Worm (Caenorhabditis elegans) whole organism, young adult: ENCODE measurements around the gene rab-35.

Experiments used
- B0019.2 ChIP-seq: fragments of 200-800 bp; sonication (Bioruptor generic); conservative IDR thresholded peaks from 2 replicates; pipeline ENCODE4 v1.3.6; 2022; ENCODE audit warnings: missing genetic modification reagents, missing genetic modification characterization, missing compliant biosample characterization
- B0336.3 ChIP-seq: fragments of 200-800 bp; sonication (Bioruptor generic); IDR thresholded peaks from 2 replicates; pipeline ENCODE4 v1.3.6; 2022; ENCODE audit warnings: missing genetic modification characterization, missing compliant biosample characterization
- C17E4.6 ChIP-seq: fragments of 200-800 bp; sonication (Bioruptor generic); IDR thresholded peaks from 2 replicates; pipeline ENCODE4 v1.3.6; 2022; ENCODE audit warnings: missing genetic modification reagents, missing genetic modification characterization, missing compliant biosample characterization
- D2030.7 ChIP-seq: fragments of 200-800 bp; sonication (Bioruptor generic); IDR thresholded peaks from 2 replicates; pipeline ENCODE4 v1.3.6; 2022; ENCODE audit warnings: missing genetic modification reagents, missing genetic modification characterization, missing compliant biosample characterization
- F33H1.4 ChIP-seq: fragments of 200-800 bp; sonication (Bioruptor generic); IDR thresholded peaks from 2 replicates; pipeline ENCODE4 v1.3.6; 2022; ENCODE audit warnings: missing genetic modification reagents, missing genetic modification characterization, missing compliant biosample characterization
- F37B4.10 ChIP-seq: fragments of 200-800 bp; sonication (Bioruptor generic); IDR thresholded peaks from 2 replicates; pipeline ENCODE4 v1.3.6; 2022; ENCODE audit warnings: missing genetic modification characterization, missing compliant biosample characterization
- F49E8.2 ChIP-seq: sonication (generic microtip); optimal IDR thresholded peaks from 3 replicates; lab custom pipeline; 2017; ENCODE audit warnings: missing genetic modification characterization, mild to moderate bottlenecking, missing compliant biosample characterization, antibody characterized with exemption, moderate library complexity; ENCODE audit not compliant: insufficient read depth
- Y56A3A.18 ChIP-seq: fragments of 200-800 bp; sonication (Bioruptor generic); IDR thresholded peaks from 2 replicates; pipeline ENCODE4 v1.3.6; 2022; ENCODE audit warnings: missing genetic modification reagents, missing genetic modification characterization, missing compliant biosample characterization
- Y79H2A.3 ChIP-seq: fragments of 200-800 bp; sonication (Bioruptor generic); conservative IDR thresholded peaks from 2 replicates; pipeline ENCODE4 v1.3.6; 2022; ENCODE audit warnings: missing genetic modification reagents, missing genetic modification characterization, missing compliant biosample characterization
- aptf-2 ChIP-seq: fragments of 200-800 bp; sonication (Bioruptor generic); conservative IDR thresholded peaks from 2 replicates; pipeline ENCODE4 v1.3.6; 2022; ENCODE audit warnings: missing genetic modification reagents, missing genetic modification characterization, missing compliant biosample characterization
- bed-1 ChIP-seq: fragments of 200-800 bp; sonication (Bioruptor generic); IDR thresholded peaks from 2 replicates; pipeline ENCODE4 v1.3.6; 2022; ENCODE audit warnings: missing genetic modification reagents, missing genetic modification characterization, missing compliant biosample characterization
- ccch-3 ChIP-seq: fragments of 200-800 bp; sonication (Bioruptor generic); optimal IDR thresholded peaks from 2 replicates; lab custom pipeline; 2018; ENCODE audit warnings: mild to moderate bottlenecking, missing genetic modification characterization, missing compliant biosample characterization
- ceh-100 ChIP-seq: fragments of 200-800 bp; sonication (Bioruptor generic); IDR thresholded peaks from 2 replicates; pipeline ENCODE4 v1.3.6; 2022; ENCODE audit warnings: missing genetic modification reagents, missing genetic modification characterization, missing compliant biosample characterization
- ceh-91 ChIP-seq: fragments of 200-800 bp; sonication (Bioruptor generic); IDR thresholded peaks from 2 replicates; pipeline ENCODE4 v1.3.6; 2022; ENCODE audit warnings: missing genetic modification reagents, missing genetic modification characterization, missing compliant biosample characterization
- dpl-1 ChIP-seq: fragments of 150-350 bp; optimal IDR thresholded peaks from 2 replicates; lab custom pipeline; 2014; ENCODE audit warnings: missing biosample characterization, missing genetic modification reagents, missing genetic modification characterization
- efl-1 ChIP-seq: fragments of 150-350 bp; optimal IDR thresholded peaks from 2 replicates; lab custom pipeline; 2014; ENCODE audit warnings: missing biosample characterization, missing genetic modification reagents, missing genetic modification characterization
- fkh-3 ChIP-seq: sonication (generic microtip); optimal IDR thresholded peaks from 2 replicates; lab custom pipeline; 2016; ENCODE audit warnings: mild to moderate bottlenecking, missing genetic modification characterization, missing compliant biosample characterization
- lin-54 ChIP-seq: fragments of 200-800 bp; sonication (Bioruptor generic); optimal IDR thresholded peaks from 2 replicates; lab custom pipeline; 2018; ENCODE audit warnings: mild to moderate bottlenecking, missing genetic modification characterization, missing compliant biosample characterization
- lsl-1 ChIP-seq: fragments of 200-800 bp; sonication (Bioruptor generic); optimal IDR thresholded peaks from 2 replicates; lab custom pipeline; 2018; ENCODE audit warnings: mild to moderate bottlenecking, missing genetic modification characterization, moderate library complexity, missing compliant biosample characterization
- lsy-27 ChIP-seq: sonication (generic microtip); optimal IDR thresholded peaks from 2 replicates; lab custom pipeline; 2017; ENCODE audit warnings: missing genetic modification characterization, mild to moderate bottlenecking, missing compliant biosample characterization, antibody characterized with exemption, missing genotype, borderline replicate concordance; ENCODE audit not compliant: insufficient read depth
- madf-6 ChIP-seq: fragments of 200-800 bp; sonication (Bioruptor generic); IDR thresholded peaks from 2 replicates; pipeline ENCODE4 v1.3.6; 2022; ENCODE audit warnings: missing genetic modification reagents, missing genetic modification characterization, missing compliant biosample characterization
- madf-8 ChIP-seq: fragments of 200-800 bp; sonication (Bioruptor generic); conservative IDR thresholded peaks from 2 replicates; pipeline ENCODE4 v1.3.6; 2022; ENCODE audit warnings: missing genetic modification reagents, missing genetic modification characterization, missing compliant biosample characterization
- mcd-1 ChIP-seq: fragments of 200-800 bp; sonication (Bioruptor generic); IDR thresholded peaks from 2 replicates; pipeline ENCODE4 v1.3.6; 2022; ENCODE audit warnings: missing genetic modification reagents, missing genetic modification characterization, missing compliant biosample characterization
- mxl-1 ChIP-seq: sonication (generic microtip); optimal IDR thresholded peaks from 2 replicates; lab custom pipeline; 2016; ENCODE audit warnings: missing genetic modification characterization, missing compliant biosample characterization
- nhr-179 ChIP-seq: sonication (generic microtip); optimal IDR thresholded peaks from 2 replicates; lab custom pipeline; 2016; ENCODE audit warnings: mild to moderate bottlenecking, missing genetic modification characterization, missing compliant biosample characterization
- pbrm-1 ChIP-seq: fragments of 200-800 bp; sonication (Bioruptor generic); IDR thresholded peaks from 2 replicates; pipeline ENCODE4 v1.3.6; 2022; ENCODE audit warnings: missing genetic modification reagents, missing genetic modification characterization, missing compliant biosample characterization
- rcor-1 ChIP-seq: fragments of 200-800 bp; sonication (Bioruptor generic); IDR thresholded peaks from 2 replicates; pipeline ENCODE4 v1.3.6; 2022; ENCODE audit warnings: missing genetic modification reagents, missing genetic modification characterization, missing compliant biosample characterization
- repo-1 ChIP-seq: sonication (generic microtip); optimal IDR thresholded peaks from 2 replicates; lab custom pipeline; 2017; ENCODE audit warnings: mild to moderate bottlenecking, missing genetic modification characterization, missing compliant biosample characterization
- sdz-38 ChIP-seq: sonication (generic microtip); optimal IDR thresholded peaks from 2 replicates; lab custom pipeline; 2016; ENCODE audit warnings: missing genotype, missing genetic modification characterization, missing compliant biosample characterization
- sea-2 ChIP-seq: fragments of 200-800 bp; sonication (Bioruptor generic); IDR thresholded peaks from 2 replicates; pipeline ENCODE4 v1.3.6; 2022; ENCODE audit warnings: missing genetic modification characterization, missing compliant biosample characterization
- snpc-1.1 ChIP-seq: sonication (generic microtip); optimal IDR thresholded peaks from 2 replicates; lab custom pipeline; 2017; ENCODE audit warnings: missing genetic modification characterization, mild to moderate bottlenecking, missing compliant biosample characterization, antibody characterized with exemption, moderate library complexity, missing genotype, missing genetic modification reagents; ENCODE audit not compliant: insufficient read depth
- snpc-1.3 ChIP-seq: sonication (generic microtip); optimal IDR thresholded peaks from 2 replicates; lab custom pipeline; 2017; ENCODE audit warnings: missing genetic modification characterization, mild to moderate bottlenecking, missing compliant biosample characterization, antibody characterized with exemption, moderate library complexity, missing genotype, missing genetic modification reagents; ENCODE audit not compliant: insufficient read depth
- snpc-3.4 ChIP-seq: sonication (generic microtip); optimal IDR thresholded peaks from 2 replicates; lab custom pipeline; 2017; ENCODE audit warnings: missing genetic modification characterization, mild to moderate bottlenecking, missing compliant biosample characterization, antibody characterized with exemption, moderate library complexity, missing genotype, missing genetic modification reagents
- xnd-1 ChIP-seq: sonication (generic microtip); optimal IDR thresholded peaks from 2 replicates; lab custom pipeline; 2016; ENCODE audit warnings: missing genotype, missing genetic modification reagents, missing genetic modification characterization, missing compliant biosample characterization
- ztf-28 ChIP-seq: fragments of 200-800 bp; sonication (Bioruptor generic); IDR thresholded peaks from 2 replicates; pipeline ENCODE4 v1.3.6; 2022; ENCODE audit warnings: missing genetic modification reagents, missing genetic modification characterization, missing compliant biosample characterization
- ztf-3 ChIP-seq: fragments of 200-800 bp; sonication (Bioruptor generic); optimal IDR thresholded peaks from 2 replicates; lab custom pipeline; 2018; ENCODE audit warnings: mild to moderate bottlenecking, missing genetic modification characterization, missing compliant biosample characterization

The rab-35 gene

DNA sequence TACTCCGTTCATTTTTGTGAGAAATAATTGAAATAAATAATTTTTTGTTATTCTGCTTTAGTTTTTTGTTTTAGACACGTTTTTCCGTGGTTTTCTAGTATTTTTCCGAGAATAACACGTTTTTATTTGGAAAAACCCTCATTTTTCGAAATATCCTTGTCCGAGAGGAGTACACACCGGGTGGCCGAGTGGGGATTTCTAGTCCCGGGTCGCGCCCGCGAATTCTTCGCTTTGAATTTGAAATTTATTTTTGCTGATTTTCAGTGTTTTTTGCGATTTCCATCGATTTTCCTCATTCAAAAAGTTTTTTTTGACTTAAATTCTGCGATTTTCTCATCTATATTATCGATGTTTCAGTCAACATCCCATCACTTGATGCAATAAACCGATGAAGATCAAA is 20.8 kb downstream of the rab-35 start, which contains the start of the genes gly-9, mib-1 and smc-3 (continued):
- no peak for TF ChIP-seq sdz-38

DNA sequence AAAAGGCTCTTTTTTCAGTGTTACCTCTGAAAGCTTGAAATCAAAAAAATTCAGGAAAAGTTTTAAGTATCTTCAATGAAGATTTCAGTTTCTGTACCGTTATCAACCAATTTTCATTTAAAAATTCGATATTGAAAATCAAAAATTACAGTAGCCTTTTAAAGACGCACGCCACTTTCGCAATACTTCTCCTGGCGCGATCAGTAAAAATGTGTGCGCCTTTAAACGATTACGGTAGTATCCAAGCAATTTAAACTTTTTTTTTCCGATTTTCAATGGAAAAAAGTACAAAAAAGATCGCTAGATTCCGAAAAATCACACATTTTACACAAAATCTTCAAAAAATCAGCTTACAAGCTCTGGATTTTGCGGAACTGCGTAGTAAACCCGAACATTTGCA is 21.5 kb downstream of the rab-35 start:
- peak; percentile 97 for TF ChIP-seq lsl-1
- no peak for TF ChIP-seq lsy-27
- no peak for TF ChIP-seq sdz-38
- TF ChIP-seq snpc-3.4 = peak; percentile 62
- TF ChIP-seq F33H1.4 (GFP tag; lab: Robert Waterston, UW) = peak; percentile 86
- no peak for TF ChIP-seq repo-1 (tag; lab: Kevin White, UChicago)
- TF ChIP-seq C17E4.6 (GFP tag; lab: Robert Waterston, UW) = peak; percentile 49; the same call in 1 of the 2 replicates
- TF ChIP-seq F49E8.2 = peak; percentile 63
- TF ChIP-seq D2030.7 = peak; percentile 82
- no peak for TF ChIP-seq sea-2 (GFP tag; lab: Robert Waterston, UW)
- TF ChIP-seq B0336.3 (GFP tag; lab: Robert Waterston, UW) = no peak
- TF ChIP-seq F37B4.10 = no peak
- TF ChIP-seq madf-8 = peak; percentile 85
- peak; percentile 74 for TF ChIP-seq ceh-91 (GFP tag; lab: Robert Waterston, UW)
- peak; percentile 24; the same call in 1 of the 2 replicates for TF ChIP-seq mcd-1
- TF ChIP-seq rcor-1 (GFP tag; lab: Robert Waterston, UW) = 0 out of 2 replicates have a peak, but pooled peaks have one; percentile 27
- 0 out of 2 replicates have a peak, but pooled peaks have one; percentile 15 for TF ChIP-seq Y79H2A.3 (GFP tag; lab: Robert Waterston, UW)
- peak; percentile 48 for TF ChIP-seq snpc-1.3
- TF ChIP-seq dpl-1 (GFP tag; lab: Kevin White, UChicago) = peak; percentile 25
- 0 out of 2 replicates have a peak, but pooled peaks have one; percentile 15 for TF ChIP-seq B0019.2 (GFP tag; lab: Robert Waterston, UW)
- peak; percentile 44 for TF ChIP-seq snpc-1.1 (tag; lab: Kevin White, UChicago)
- no peak for TF ChIP-seq Y56A3A.18 (GFP tag; lab: Robert Waterston, UW)
- TF ChIP-seq madf-6 (GFP tag; lab: Robert Waterston, UW) = peak; percentile 96
- 0 out of 2 replicates have a peak, but pooled peaks have one; percentile 29 for TF ChIP-seq ceh-100
- no peak for TF ChIP-seq ztf-3 (GFP tag; lab: Kevin White, UChicago)
- 0 out of 2 replicates have a peak, but pooled peaks have one; percentile 22 for TF ChIP-seq pbrm-1 (GFP tag; lab: Robert Waterston, UW)
- TF ChIP-seq lin-54 (GFP tag; lab: Kevin White, UChicago) = peak; percentile 74
- 0 out of 2 replicates have a peak, but pooled peaks have one; percentile 31 for TF ChIP-seq aptf-2 (GFP tag; lab: Robert Waterston, UW)
- no peak for TF ChIP-seq nhr-179
- peak; percentile 70 for TF ChIP-seq efl-1 (GFP tag; lab: Kevin White, UChicago)
- peak; percentile 81 for TF ChIP-seq xnd-1 (tag; lab: Kevin White, UChicago)
- TF ChIP-seq ztf-28 (GFP tag; lab: Robert Waterston, UW) = 0 out of 2 replicates have a peak, but pooled peaks have one; percentile 31
- no peak for TF ChIP-seq mxl-1
- no peak for TF ChIP-seq fkh-3
- TF ChIP-seq, all 124 proteins: peak for 23

DNA sequence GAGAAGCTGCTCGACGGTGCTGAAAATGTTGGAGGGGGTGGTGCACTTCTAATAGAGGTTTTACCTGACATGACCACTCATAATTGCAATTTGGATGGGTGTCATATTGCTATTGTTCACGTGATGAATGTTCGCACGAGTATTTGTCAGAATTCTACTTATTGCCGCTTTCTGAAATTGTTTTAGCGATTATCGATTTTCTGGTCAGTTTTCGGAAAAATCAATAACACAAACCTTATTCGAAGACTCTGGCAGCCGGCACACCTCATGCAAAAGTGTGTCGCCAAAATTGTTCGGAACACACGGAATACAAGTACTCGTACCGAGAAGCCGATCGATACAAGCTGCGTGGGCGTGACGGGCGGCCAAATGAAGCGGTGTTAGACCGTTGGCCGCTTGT is 23.1 kb downstream of the rab-35 start:
- TF ChIP-seq bed-1 (GFP tag; lab: Robert Waterston, UW) = no peak
- no peak for TF ChIP-seq ccch-3 (GFP tag; lab: Kevin White, UChicago)
